Worm (Caenorhabditis elegans) whole organism, L4 larva: ENCODE measurements around the gene snr-5.

ENCODE experiments used
- D1046.2 ChIP-seq: fragments of 200-800 bp; sonication (Bioruptor generic); IDR thresholded peaks from 2 replicates; pipeline ENCODE4 v1.3.6; 2022; ENCODE audit warnings: missing genetic modification characterization, missing compliant biosample characterization
- F10B5.3 ChIP-seq: sonication (generic microtip); optimal IDR thresholded peaks from 2 replicates; lab custom pipeline; 2016; ENCODE audit warnings: mild to moderate bottlenecking, missing genetic modification characterization, missing compliant biosample characterization
- R02D3.7 ChIP-seq: fragments of 150-350 bp; sonication (generic microtip); optimal IDR thresholded peaks from 3 replicates; lab custom pipeline; 2014; ENCODE audit warnings: missing biosample characterization, missing genetic modification characterization
- ZK546.5 ChIP-seq, 2 experiments: sonication (generic microtip); optimal IDR thresholded peaks; 2 replicates each; lab custom pipeline; 2017; ENCODE audit warnings: missing biosample characterization in 2 of 2, missing genetic modification characterization in 2 of 2
- aha-1 ChIP-seq: fragments of 150-350 bp; peaks from one replicate; lab custom pipeline; 2014; ENCODE audit warnings: missing biosample characterization, missing genetic modification characterization
- ama-1 ChIP-seq: fragments of 150-350 bp; optimal IDR thresholded peaks from 2 replicates; lab custom pipeline; 2014; ENCODE audit warnings: inconsistent platforms, mixed read lengths
- attf-4 ChIP-seq: sonication (generic microtip); optimal IDR thresholded peaks from 3 replicates; lab custom pipeline; 2017; ENCODE audit warnings: missing biosample characterization, missing genetic modification characterization
- ceh-20 ChIP-seq: fragments of 200-800 bp; sonication (Bioruptor generic); IDR thresholded peaks from 2 replicates; pipeline ENCODE4 v1.3.6; 2022; ENCODE audit warnings: missing genetic modification reagents, missing genetic modification characterization, missing compliant biosample characterization
- ceh-32 ChIP-seq: sonication (generic microtip); optimal IDR thresholded peaks from 2 replicates; lab custom pipeline; 2016; ENCODE audit warnings: mild to moderate bottlenecking, missing genetic modification characterization, missing compliant biosample characterization; ENCODE audit not compliant: poor library complexity
- ceh-44 ChIP-seq: fragments of 200-800 bp; sonication (Bioruptor generic); IDR thresholded peaks from 2 replicates; pipeline ENCODE4 v1.3.6; 2022; ENCODE audit warnings: missing genetic modification reagents, missing genetic modification characterization, missing compliant biosample characterization
- ceh-62 ChIP-seq: sonication (generic microtip); optimal IDR thresholded peaks from 2 replicates; lab custom pipeline; 2017; ENCODE audit warnings: missing biosample characterization, missing genetic modification characterization
- ces-1 ChIP-seq: fragments of 150-350 bp; sonication (generic microtip); optimal IDR thresholded peaks from 4 replicates; lab custom pipeline; 2014; ENCODE audit warnings: missing biosample characterization, missing genetic modification reagents, missing genetic modification characterization
- ctbp-1 ChIP-seq: fragments of 200-800 bp; sonication (Bioruptor generic); IDR thresholded peaks from 2 replicates; pipeline ENCODE4 v1.3.6; 2022; ENCODE audit warnings: missing genetic modification reagents, missing genetic modification characterization, missing compliant biosample characterization
- daf-16 ChIP-seq, 3 experiments: sonication (generic microtip); optimal IDR thresholded peaks; 2 replicates each; lab custom pipeline; 2016 to 2017; ENCODE audit warnings: missing genetic modification characterization in 3 of 3, missing genetic modification reagents in 3 of 3, mild to moderate bottlenecking in 2 of 3, missing compliant biosample characterization in 2 of 3, missing biosample characterization in 1 of 3, moderate library complexity in 1 of 3
- daf-19 ChIP-seq: fragments of 200-800 bp; sonication (Bioruptor generic); conservative IDR thresholded peaks from 2 replicates; pipeline ENCODE4 v1.3.6; 2022; ENCODE audit warnings: missing genetic modification characterization, missing compliant biosample characterization
- daf-8 ChIP-seq: fragments of 200-800 bp; sonication (Bioruptor generic); IDR thresholded peaks from 2 replicates; pipeline ENCODE4 v1.3.6; 2022; ENCODE audit warnings: missing genetic modification characterization, missing compliant biosample characterization
- dmd-8 ChIP-seq: fragments of 200-800 bp; sonication (Bioruptor generic); IDR thresholded peaks from 2 replicates; pipeline ENCODE4 v1.3.6; 2022; ENCODE audit warnings: missing genetic modification characterization, missing compliant biosample characterization
- dmd-9 ChIP-seq: fragments of 200-800 bp; sonication (Bioruptor generic); IDR thresholded peaks from 2 replicates; pipeline ENCODE4 v1.3.6; 2022; ENCODE audit warnings: missing genetic modification reagents, missing genetic modification characterization, missing compliant biosample characterization
- dpl-1 ChIP-seq: fragments of 150-350 bp; optimal IDR thresholded peaks from 2 replicates; lab custom pipeline; 2014; ENCODE audit warnings: missing biosample characterization, missing genetic modification reagents, missing genetic modification characterization
- duxl-1 ChIP-seq: sonication (generic microtip); optimal IDR thresholded peaks from 2 replicates; lab custom pipeline; 2016; ENCODE audit warnings: mild to moderate bottlenecking, missing genetic modification characterization, moderate library complexity, missing compliant biosample characterization; ENCODE audit not compliant: poor library complexity
- dve-1 ChIP-seq: sonication (generic microtip); optimal IDR thresholded peaks from 2 replicates; lab custom pipeline; 2017; ENCODE audit warnings: antibody characterized with exemption, mild to moderate bottlenecking, missing genetic modification characterization, missing compliant biosample characterization; ENCODE audit not compliant: insufficient read depth
- fkh-10 ChIP-seq: fragments of 150-350 bp; optimal IDR thresholded peaks from 2 replicates; lab custom pipeline; 2014; ENCODE audit warnings: missing biosample characterization, missing genetic modification reagents, missing genetic modification characterization
- fos-1 ChIP-seq: fragments of 150-350 bp; optimal IDR thresholded peaks from 2 replicates; lab custom pipeline; 2014; ENCODE audit warnings: missing biosample characterization, missing genetic modification characterization
- lin-15B ChIP-seq: fragments of 150-350 bp; sonication (generic microtip); optimal IDR thresholded peaks from 3 replicates; lab custom pipeline; 2014; ENCODE audit warnings: missing biosample characterization, missing genetic modification characterization
- lin-29 ChIP-seq: fragments of 200-800 bp; sonication (Bioruptor generic); IDR thresholded peaks from 2 replicates; pipeline ENCODE4 v1.3.6; 2022; ENCODE audit warnings: missing genetic modification reagents, missing genetic modification characterization, missing compliant biosample characterization
- lin-38 ChIP-seq: fragments of 200-800 bp; sonication (Bioruptor generic); IDR thresholded peaks from 2 replicates; pipeline ENCODE4 v1.3.6; 2022; ENCODE audit warnings: missing genetic modification reagents, missing genetic modification characterization, missing compliant biosample characterization
- lsy-2 ChIP-seq, 2 experiments: fragments of 150-350 bp in 1 of 2; sonication (generic microtip) in 1 of 2; optimal IDR thresholded peaks; 2 replicates each; lab custom pipeline; 2014 to 2017; ENCODE audit warnings: missing biosample characterization in 2 of 2, missing genetic modification characterization in 2 of 2
- madf-5 ChIP-seq, 2 experiments: fragments of 200-800 bp; sonication (Bioruptor generic); IDR thresholded peaks; 2 replicates each; pipeline ENCODE4 v1.3.6; 2022; ENCODE audit warnings: missing compliant biosample characterization in 2 of 2, missing genetic modification characterization in 2 of 2
- madf-9 ChIP-seq: fragments of 200-800 bp; sonication (Bioruptor generic); conservative IDR thresholded peaks from 2 replicates; pipeline ENCODE4 v1.3.6; 2022; ENCODE audit warnings: missing genetic modification reagents, missing genetic modification characterization, missing compliant biosample characterization
- mdt-29 ChIP-seq: fragments of 200-800 bp; sonication (Bioruptor generic); IDR thresholded peaks from 2 replicates; pipeline ENCODE4 v1.3.6; 2022; ENCODE audit warnings: missing genetic modification reagents, missing genetic modification characterization, missing compliant biosample characterization
- mep-1 ChIP-seq: fragments of 150-350 bp; sonication (generic microtip); optimal IDR thresholded peaks from 3 replicates; lab custom pipeline; 2014; ENCODE audit warnings: missing biosample characterization, missing genetic modification characterization
- mes-2 ChIP-seq: sonication (generic microtip); optimal IDR thresholded peaks from 2 replicates; lab custom pipeline; 2016; ENCODE audit warnings: missing genotype, mild to moderate bottlenecking, missing genetic modification characterization, missing compliant biosample characterization; ENCODE audit not compliant: poor library complexity, severe bottlenecking
- mxl-2 ChIP-seq: fragments of 200-800 bp; sonication (Bioruptor generic); conservative IDR thresholded peaks from 2 replicates; pipeline ENCODE4 v1.3.6; 2022; ENCODE audit warnings: missing genetic modification reagents, missing genetic modification characterization, missing compliant biosample characterization
- nhr-11 ChIP-seq: fragments of 150-350 bp; optimal IDR thresholded peaks from 2 replicates; lab custom pipeline; 2014; ENCODE audit warnings: missing biosample characterization, missing genetic modification characterization
- nhr-28 ChIP-seq: fragments of 150-350 bp; optimal IDR thresholded peaks from 2 replicates; lab custom pipeline; 2014; ENCODE audit warnings: missing biosample characterization, missing genetic modification characterization
- nhr-41 ChIP-seq: fragments of 200-800 bp; sonication (Bioruptor generic); IDR thresholded peaks from 2 replicates; pipeline ENCODE4 v1.3.6; 2022; ENCODE audit warnings: missing genetic modification reagents, missing genetic modification characterization, missing compliant biosample characterization
- nhr-6 ChIP-seq: fragments of 150-350 bp; optimal IDR thresholded peaks from 2 replicates; lab custom pipeline; 2014; ENCODE audit warnings: missing biosample characterization, missing genetic modification characterization
- pha-4 ChIP-seq, 2 experiments: fragments of 150-350 bp in 1 of 2; fragments of 200-800 bp in 1 of 2; sonication (Bioruptor generic) in 1 of 2; IDR thresholded peaks in 1 of 2; optimal IDR thresholded peaks in 1 of 2; 2 replicates each; pipeline versions ENCODE4 v1.3.6 to Lab custom; 2014 to 2022; ENCODE audit warnings: missing genetic modification characterization in 2 of 2, missing genetic modification reagents in 2 of 2, missing biosample characterization in 1 of 2, missing compliant biosample characterization in 1 of 2
- set-16 ChIP-seq: fragments of 200-800 bp; sonication (Bioruptor generic); IDR thresholded peaks from 2 replicates; pipeline ENCODE4 v1.3.6; 2022; ENCODE audit warnings: missing genetic modification reagents, missing genetic modification characterization, missing compliant biosample characterization
- tra-1 ChIP-seq: fragments of 200-800 bp; sonication (Bioruptor generic); IDR thresholded peaks from 2 replicates; pipeline ENCODE4 v1.3.6; 2022; ENCODE audit warnings: missing genetic modification reagents, missing genetic modification characterization, missing compliant biosample characterization
- unc-130 ChIP-seq: sonication (generic microtip); optimal IDR thresholded peaks from 2 replicates; lab custom pipeline; 2016; ENCODE audit warnings: missing genetic modification reagents, missing genetic modification characterization, missing compliant biosample characterization
- unc-62 ChIP-seq, 3 experiments: fragments of 150-350 bp in 1 of 3; sonication (generic microtip); optimal IDR thresholded peaks in 2 of 3; peaks in 1 of 3; 1 replicate in 1 of 3; 2 replicates in 2 of 3; lab custom pipeline; 2014 to 2017; ENCODE audit warnings: missing biosample characterization in 3 of 3, missing genetic modification characterization in 3 of 3, missing genetic modification reagents in 3 of 3, missing genotype in 1 of 3
- vab-7 ChIP-seq: fragments of 200-800 bp; sonication (Bioruptor generic); IDR thresholded peaks from 2 replicates; pipeline ENCODE4 v1.3.6; 2022; ENCODE audit warnings: missing genetic modification reagents, missing genetic modification characterization, missing compliant biosample characterization
- zag-1 ChIP-seq: fragments of 150-350 bp; optimal IDR thresholded peaks from 2 replicates; lab custom pipeline; 2014; ENCODE audit warnings: missing biosample characterization, missing genetic modification characterization
- zip-11 ChIP-seq: fragments of 200-800 bp; sonication (Bioruptor generic); IDR thresholded peaks from 2 replicates; pipeline ENCODE4 v1.3.6; 2022; ENCODE audit warnings: missing genetic modification characterization, missing compliant biosample characterization

The snr-5 gene

DNA sequence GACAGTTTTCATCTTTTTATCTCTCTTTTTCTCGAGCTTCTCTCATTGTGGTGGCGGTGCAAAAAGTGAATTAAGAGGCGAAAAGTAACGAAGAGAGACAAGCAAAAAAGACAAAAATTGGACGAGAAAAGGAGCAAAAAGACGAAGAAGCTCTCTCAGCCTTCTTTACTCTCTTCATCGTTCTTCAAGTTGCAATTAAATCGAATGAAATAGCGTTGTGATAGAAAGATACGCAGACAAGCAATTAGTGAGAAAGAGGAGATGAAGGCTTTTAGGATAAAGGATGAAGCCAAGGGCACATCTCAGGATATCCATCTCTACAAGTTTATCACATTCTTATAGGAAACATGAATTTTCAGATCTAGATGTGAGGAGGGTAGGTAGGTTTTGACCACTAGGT, 13.7 kb upstream of the snr-5 start:
- TF ChIP-seq aha-1 (peak; percentile 69), lin-38 (no peak), daf-16 (GFP tag; optimal IDR thresholded peaks at IDR 0.05; lab: Kevin White, UChicago) (no peak), daf-16 (tag; optimal IDR thresholded peaks at IDR 0.05; lab: Kevin White, UChicago) (no peak), lsy-2 (tag; optimal IDR thresholded peaks at IDR 0.05; lab: Kevin White, UChicago) (peak in 1 of 2 experiments; percentile 22), fkh-10 (GFP tag; lab: Kevin White, UChicago) (peak; percentile 17)

ce11 chrIII:7854494-7855184, 7.2 kb upstream of the snr-5 start, which contains the start of gene rpl-35:
rpl-35 (plus strand) TSS chrIII:7855134.
- TF ChIP-seq mdt-29 (GFP tag; lab: Robert Waterston, UW) (peak; percentile 98), dve-1 (tag; lab: Kevin White, UChicago) (peak; percentile 100), pha-4 (GFP tag; IDR thresholded peaks at IDR 0.05; lab: Robert Waterston, UW) (peak; percentile 99), pha-4 (tag; optimal IDR thresholded peaks at IDR 0.05; lab: Kevin White, UChicago) (peak; percentile 95), nhr-28 (peak; percentile 99), mep-1 (tag; lab: Kevin White, UChicago) (peak; percentile 100), dmd-9 (GFP tag; lab: Robert Waterston, UW) (peak; percentile 99), daf-19 (GFP tag; lab: Robert Waterston, UW) (peak; percentile 99), ceh-62 (tag; lab: Kevin White, UChicago) (no peak), ces-1 (GFP tag; lab: Kevin White, UChicago) (peak; percentile 97), attf-4 (tag; lab: Kevin White, UChicago) (peak; percentile 64), dpl-1 (peak; percentile 100), R02D3.7 (tag; lab: Kevin White, UChicago) (peak; percentile 69), ctbp-1 (peak; percentile 99), nhr-41 (peak; percentile 99), D1046.2 (GFP tag; lab: Robert Waterston, UW) (peak; percentile 98), duxl-1 (tag; lab: Kevin White, UChicago) (peak; percentile 98), unc-130 (GFP tag; lab: Kevin White, UChicago) (peak; percentile 99), daf-8 (peak; percentile 85; the same call in 1 of the 2 replicates), fos-1 (tag; lab: Kevin White, UChicago) (peak; percentile 88), vab-7 (GFP tag; lab: Robert Waterston, UW) (peak; percentile 99), nhr-11 (tag; lab: Kevin White, UChicago) (peak; percentile 99), lsy-2 (tag; optimal IDR thresholded peaks at IDR 0.05; lab: Kevin White, UChicago) (peak; percentile 99), F10B5.3 (tag; lab: Kevin White, UChicago) (peak; percentile 93), unc-62 (GFP tag; optimal IDR thresholded peaks at IDR 0.05 in 1 of 2; lab: Kevin White, UChicago) (peak in 1 of 2 experiments; percentile 100), unc-62 (tag; optimal IDR thresholded peaks at IDR 0.05; lab: Kevin White, UChicago) (peak; percentile 32), nhr-6 (peak; percentile 99), zag-1 (tag; lab: Kevin White, UChicago) (peak; percentile 92), set-16 (GFP tag; lab: Robert Waterston, UW) (no peak; the same call in 1 of the 2 replicates), tra-1 (GFP tag; lab: Robert Waterston, UW) (peak; percentile 100), lin-15B (tag; lab: Kevin White, UChicago) (peak; percentile 98), zip-11 (peak; percentile 86; the same call in 1 of the 2 replicates), lin-29 (GFP tag; lab: Robert Waterston, UW) (peak; percentile 99), fkh-10 (GFP tag; lab: Kevin White, UChicago) (peak; percentile 99), mes-2 (tag; lab: Kevin White, UChicago) (peak; percentile 100), ZK546.5 (tag; optimal IDR thresholded peaks at IDR 0.05; lab: Kevin White, UChicago) (peak in 1 of 2 experiments; percentile 91), madf-9 (GFP tag; lab: Robert Waterston, UW) (peak; percentile 99), aha-1 (peak; percentile 100), ceh-20 (GFP tag; lab: Robert Waterston, UW) (peak; percentile 99), ceh-44 (GFP tag; lab: Robert Waterston, UW) (peak; percentile 88), madf-5 (GFP tag; IDR thresholded peaks at IDR 0.05; lab: Robert Waterston, UW) (peak; percentile 95 to 97), dmd-8 (GFP tag; lab: Robert Waterston, UW) (peak; percentile 90), ceh-32 (tag; lab: Kevin White, UChicago) (peak; percentile 83), mxl-2 (peak; percentile 89), ama-1 (lab: Kevin White, UChicago) (peak; percentile 93)
